Worm (Caenorhabditis elegans) whole organism, L4/young adult: ENCODE results near the gene F46F5.16.

Source experiments
- W03F9.2 ChIP-seq: fragments of 150-350 bp; optimal IDR thresholded peaks from 2 replicates; lab custom pipeline; 2014; ENCODE audit warnings: missing biosample characterization, missing genetic modification characterization
- dao-5 ChIP-seq: sonication (generic microtip); optimal IDR thresholded peaks from 2 replicates; lab custom pipeline; 2016; ENCODE audit warnings: missing genotype, missing genetic modification characterization, moderate library complexity, missing compliant biosample characterization
- him-1 ChIP-seq: sonication (generic microtip); optimal IDR thresholded peaks from 2 replicates; lab custom pipeline; 2016; ENCODE audit warnings: missing genotype, missing genetic modification reagents, missing genetic modification characterization, missing compliant biosample characterization

Gene F46F5.16

ce11 chrII:770253-770652, 16.8 kb upstream of the F46F5.16 start, which contains the start of gene C08G5.6:
Gene C08G5.6, plus strand, starts transcription at chrII:770553.
- TF ChIP-seq dao-5 (tag; lab: Kevin White, UChicago) (no peak), him-1 (tag; lab: Kevin White, UChicago) (no peak), W03F9.2 (tag; lab: Kevin White, UChicago) (no peak)

ce11 chrII:773830-774229, 13.2 kb upstream of the F46F5.16 start:
- TF ChIP-seq him-1 (tag; lab: Kevin White, UChicago) (no peak), W03F9.2 (tag; lab: Kevin White, UChicago) (no peak), dao-5 (tag; lab: Kevin White, UChicago) (no peak)

ce11 chrII:775033-775432, 12.0 kb upstream of the F46F5.16 start, which contains the start of gene Y39F10A.1:
Gene Y39F10A.1, plus strand, starts transcription at chrII:775333.
- TF ChIP-seq dao-5 (tag; lab: Kevin White, UChicago) (no peak), W03F9.2 (tag; lab: Kevin White, UChicago) (no peak), him-1 (tag; lab: Kevin White, UChicago) (no peak)

ce11 chrII:782903-783302, 4.1 kb upstream of the F46F5.16 start, which contains the start of gene Y39F10A.3:
Gene Y39F10A.3, minus strand, starts transcription at chrII:783003.
- TF ChIP-seq dao-5 (tag; lab: Kevin White, UChicago) (no peak), him-1 (tag; lab: Kevin White, UChicago) (no peak), W03F9.2 (tag; lab: Kevin White, UChicago) (no peak)

ce11 chrII:783532-783931, 3.5 kb upstream of the F46F5.16 start, which contains the start of gene Y39F10A.6:
Gene Y39F10A.6, minus strand, starts transcription at chrII:783632.
- no peak for TF ChIP-seq him-1 (tag; lab: Kevin White, UChicago)
- TF ChIP-seq W03F9.2 (tag; lab: Kevin White, UChicago) = no peak
- no peak for TF ChIP-seq dao-5 (tag; lab: Kevin White, UChicago)

ce11 chrII:788139-788538, 1.1 kb downstream of the F46F5.16 start, which contains the start of gene F46F5.15:
Gene F46F5.15, plus strand, starts transcription at chrII:788439.
- no peak for TF ChIP-seq him-1 (tag; lab: Kevin White, UChicago)
- TF ChIP-seq dao-5 (tag; lab: Kevin White, UChicago) = no peak
- TF ChIP-seq W03F9.2 (tag; lab: Kevin White, UChicago) = no peak

ce11 chrII:791828-792227, 4.8 kb downstream of the F46F5.16 start, which contains the start of gene F46F5.1:
Gene F46F5.1, minus strand, starts transcription at chrII:791928.
- no peak for TF ChIP-seq dao-5 (tag; lab: Kevin White, UChicago)
- TF ChIP-seq W03F9.2 (tag; lab: Kevin White, UChicago) = no peak
- no peak for TF ChIP-seq him-1 (tag; lab: Kevin White, UChicago)

ce11 chrII:796916-797315, 9.9 kb downstream of the F46F5.16 start:
- TF ChIP-seq dao-5 (tag; lab: Kevin White, UChicago) (no peak), W03F9.2 (tag; lab: Kevin White, UChicago) (no peak)

ce11 chrII:797445-797844, 10.4 kb downstream of the F46F5.16 start:
- TF ChIP-seq dao-5 (tag; lab: Kevin White, UChicago) = no peak
- no peak for TF ChIP-seq him-1 (tag; lab: Kevin White, UChicago)
- no peak for TF ChIP-seq W03F9.2 (tag; lab: Kevin White, UChicago)

ce11 chrII:799700-800099, 12.7 kb downstream of the F46F5.16 start, which contains the start of gene F46F5.14:
Gene F46F5.14, plus strand, starts transcription at chrII:800000.
- TF ChIP-seq him-1 (tag; lab: Kevin White, UChicago) (no peak), dao-5 (tag; lab: Kevin White, UChicago) (no peak), W03F9.2 (tag; lab: Kevin White, UChicago) (no peak)

ce11 chrII:803009-803408, 16.0 kb downstream of the F46F5.16 start, which contains the start of gene F46F5.13:
Gene F46F5.13, plus strand, starts transcription at chrII:803309.
- TF ChIP-seq W03F9.2 (tag; lab: Kevin White, UChicago) (no peak), dao-5 (tag; lab: Kevin White, UChicago) (no peak), him-1 (tag; lab: Kevin White, UChicago) (no peak)

ce11 chrII:808457-808856, 21.4 kb downstream of the F46F5.16 start, which contains the start of gene F46F5.11:
Gene F46F5.11, plus strand, starts transcription at chrII:808757.
- TF ChIP-seq him-1 (tag; lab: Kevin White, UChicago) = no peak
- TF ChIP-seq dao-5 (tag; lab: Kevin White, UChicago) = no peak
- TF ChIP-seq W03F9.2 (tag; lab: Kevin White, UChicago) = no peak

- TF ChIP-seq W03F9.2 (tag; lab: Kevin White, UChicago) = no peak
- TF ChIP-seq dao-5 (tag; lab: Kevin White, UChicago) = no peak
- no peak for TF ChIP-seq him-1 (tag; lab: Kevin White, UChicago)
These were observed 25.9 kb downstream of the F46F5.16 start, which contains the start of gene F46F5.5 for ce11 chrII:812917-813316. Gene F46F5.5, minus strand, starts transcription at chrII:813017.

- TF ChIP-seq dao-5 (tag; lab: Kevin White, UChicago) (no peak), him-1 (tag; lab: Kevin White, UChicago) (no peak), W03F9.2 (tag; lab: Kevin White, UChicago) (no peak)
These were observed 27.7 kb downstream of the F46F5.16 start, which contains the start of gene msrp-3 for ce11 chrII:814737-815136. Gene msrp-3, minus strand, starts transcription at chrII:814837.
